Fruit fly (Drosophila melanogaster) Kc167 (cell line): ENCODE results near the gene ida.

Source experiments
- h ChIP-seq: fragments of >200 bp; optimal IDR thresholded peaks from 3 replicates; lab custom pipeline; 2018; ENCODE audit warnings: missing external identifiers
- insv ChIP-seq: fragments of >200 bp; optimal IDR thresholded peaks from 3 replicates; lab custom pipeline; 2018; ENCODE audit warnings: missing external identifiers

DNA sequence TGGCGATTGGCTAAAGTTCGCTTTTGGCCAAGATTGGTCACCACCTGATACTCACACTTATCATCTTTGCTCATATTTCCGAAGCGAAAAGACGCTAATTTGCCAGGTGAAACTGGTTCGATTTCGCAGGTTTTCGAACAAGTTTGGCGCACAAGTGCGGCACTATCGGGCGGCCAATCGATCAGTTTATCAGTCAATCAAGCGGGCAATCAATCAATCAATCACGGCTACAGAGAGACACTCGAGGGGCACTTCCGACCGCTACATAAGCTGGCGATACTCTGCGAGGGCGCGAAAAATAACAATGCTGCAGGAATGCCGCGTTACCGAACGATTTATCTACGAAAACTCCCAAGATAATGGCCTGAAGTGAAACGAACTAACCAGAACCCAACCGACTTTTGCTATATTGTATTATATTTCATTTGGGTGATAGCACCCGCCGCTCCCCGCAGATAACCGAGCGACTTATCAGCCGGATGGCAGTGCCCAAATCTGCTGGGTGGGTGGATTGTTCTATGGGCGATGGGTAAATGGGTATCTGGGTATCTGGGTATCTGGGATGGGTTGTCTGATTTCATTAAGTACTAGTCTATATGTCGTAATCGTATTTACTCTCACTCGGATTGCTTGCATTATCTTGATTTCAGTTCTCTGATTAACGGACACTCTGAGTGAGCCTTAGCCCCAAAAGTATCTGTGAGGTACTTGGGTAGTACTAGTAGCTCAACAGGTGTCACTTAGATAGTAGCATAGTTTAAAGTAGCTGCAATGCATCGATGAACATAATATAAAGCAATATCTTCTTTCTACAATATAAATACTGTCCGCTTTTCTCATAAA lies 24.0 kb downstream of the ida start:
- TF ChIP-seq insv (lab: Kevin White, UChicago) (no peak), h (lab: Kevin White, UChicago) (no peak)
